Fruit fly (Drosophila melanogaster) whole organism, embryonic: ENCODE measurements around the gene Cpr64Ad.

Experiments
- Aef1 ChIP-seq: fragments of 200-800 bp; sonication (Bioruptor generic); IDR thresholded peaks from 3 replicates; pipeline ENCODE4 v1.3.6; 2022; ENCODE audit warnings: missing biosample characterization, missing genetic modification characterization
- Awh ChIP-seq: fragments of 200-800 bp; sonication (Bioruptor generic); IDR thresholded peaks from 2 replicates; pipeline ENCODE4, ENCODE4 v1.3.6; 2022; ENCODE audit warnings: missing biosample characterization, missing genetic modification characterization
- Bgb ChIP-seq: fragments of 200-800 bp; sonication (Bioruptor generic); IDR thresholded peaks from 2 replicates; pipeline ENCODE4 v1.3.6; 2022; ENCODE audit warnings: missing biosample characterization, missing genetic modification characterization; ENCODE audit not compliant: partially characterized antibody
- CG10209 ChIP-seq: fragments of 200-800 bp; sonication (Bioruptor generic); optimal IDR thresholded peaks from 3 replicates; lab custom pipeline; 2017; ENCODE audit warnings: missing biosample characterization, mild to moderate bottlenecking, missing genetic modification characterization, missing genetic modification reagents
- CG10565 ChIP-seq: fragments of 200-800 bp; sonication (Bioruptor generic); optimal IDR thresholded peaks from 3 replicates; lab custom pipeline; 2016; ENCODE audit warnings: missing biosample characterization, mild to moderate bottlenecking, missing genetic modification characterization
- CG11093 ChIP-seq: fragments of 200-800 bp; sonication (Bioruptor generic); IDR thresholded peaks from 3 replicates; pipeline ENCODE4 v1.3.6; 2022; ENCODE audit warnings: missing biosample characterization, missing genetic modification characterization
- CG11695 ChIP-seq: fragments of 200-800 bp; sonication (Bioruptor generic); IDR thresholded peaks from 3 replicates; pipeline ENCODE4 v1.3.6; 2022; ENCODE audit warnings: missing biosample characterization, missing genetic modification characterization
- CG12219 ChIP-seq: fragments of 200-800 bp; sonication (Bioruptor generic); optimal IDR thresholded peaks from 3 replicates; lab custom pipeline; 2018; ENCODE audit warnings: missing biosample characterization, mild to moderate bottlenecking, missing genetic modification characterization
- CG13894 ChIP-seq: fragments of 200-800 bp; sonication (Bioruptor generic); optimal IDR thresholded peaks from 3 replicates; lab custom pipeline; 2018; ENCODE audit warnings: missing biosample characterization, mild to moderate bottlenecking, missing genetic modification characterization, moderate library complexity
- CG14710 ChIP-seq: fragments of 200-800 bp; sonication (Bioruptor generic); optimal IDR thresholded peaks from 3 replicates; lab custom pipeline; 2019; ENCODE audit warnings: missing biosample characterization, mild to moderate bottlenecking, missing genetic modification characterization, moderate library complexity
- CG15479 ChIP-seq: fragments of 200-800 bp; sonication (Bioruptor generic); optimal IDR thresholded peaks from 3 replicates; lab custom pipeline; 2019; ENCODE audit warnings: missing biosample characterization, mild to moderate bottlenecking, missing genetic modification characterization, moderate library complexity
- CG16815 ChIP-seq: fragments of 200-800 bp; sonication (Bioruptor generic); optimal IDR thresholded peaks from 3 replicates; lab custom pipeline; 2017; ENCODE audit warnings: missing biosample characterization, mild to moderate bottlenecking, missing genetic modification characterization
- CG2120 ChIP-seq: fragments of 200-800 bp; sonication (Bioruptor generic); optimal IDR thresholded peaks from 3 replicates; lab custom pipeline; 2016; ENCODE audit warnings: missing biosample characterization, missing genetic modification characterization
- CG30431 ChIP-seq: fragments of 200-800 bp; sonication (Bioruptor generic); optimal IDR thresholded peaks from 2 replicates; lab custom pipeline; 2017; ENCODE audit warnings: missing biosample characterization, missing genetic modification characterization
- CG32772 ChIP-seq: fragments of 200-800 bp; sonication (Bioruptor generic); IDR thresholded peaks from 2 replicates; pipeline ENCODE4 v1.3.6; 2022; ENCODE audit warnings: missing biosample characterization, missing genetic modification characterization
- CG3281 ChIP-seq: fragments of 200-800 bp; sonication (Bioruptor generic); optimal IDR thresholded peaks from 3 replicates; lab custom pipeline; 2017; ENCODE audit warnings: missing biosample characterization, mild to moderate bottlenecking, missing genetic modification characterization
- CG43689 ChIP-seq: fragments of 200-800 bp; sonication (Bioruptor generic); IDR thresholded peaks from 2 replicates; pipeline ENCODE4 v1.3.6; 2022; ENCODE audit warnings: missing biosample characterization, missing genetic modification characterization
- CG4730 ChIP-seq: fragments of 200-800 bp; sonication (Bioruptor generic); IDR thresholded peaks from 2 replicates; pipeline ENCODE4 v1.3.6; 2022; ENCODE audit warnings: missing biosample characterization, missing genetic modification characterization
- CG6689 ChIP-seq: fragments of 200-800 bp; sonication (Bioruptor generic); IDR thresholded peaks from 2 replicates; pipeline ENCODE4 v1.3.6; 2022; ENCODE audit warnings: missing biosample characterization, missing genetic modification characterization
- CG7786 ChIP-seq: fragments of 200-800 bp; sonication (Bioruptor generic); optimal IDR thresholded peaks from 2 replicates; lab custom pipeline; 2016; ENCODE audit warnings: missing biosample characterization, missing genetic modification characterization
- CG7839 ChIP-seq: fragments of 200-800 bp; sonication (Bioruptor generic); optimal IDR thresholded peaks from 3 replicates; lab custom pipeline; 2018; ENCODE audit warnings: missing biosample characterization, mild to moderate bottlenecking, missing genetic modification characterization, moderate library complexity
- CG8290 ChIP-seq, 3 experiments: fragments of 200-800 bp; sonication (Bioruptor generic); optimal IDR thresholded peaks; 2 replicates each; lab custom pipeline; 2016 to 2019; ENCODE audit warnings: missing biosample characterization in 3 of 3, missing genetic modification characterization in 3 of 3, mild to moderate bottlenecking in 2 of 3, moderate library complexity in 1 of 3
- CG9727 ChIP-seq: fragments of 200-800 bp; sonication (Bioruptor generic); optimal IDR thresholded peaks from 3 replicates; lab custom pipeline; 2017; ENCODE audit warnings: missing biosample characterization, mild to moderate bottlenecking, missing genetic modification characterization
- CG9817 ChIP-seq: fragments of 200-800 bp; sonication (Bioruptor generic); optimal IDR thresholded peaks from 2 replicates; lab custom pipeline; 2018; ENCODE audit warnings: missing biosample characterization, mild to moderate bottlenecking, missing genetic modification characterization, moderate library complexity
- D19A ChIP-seq: fragments of 200-800 bp; optimal IDR thresholded peaks from 3 replicates; lab custom pipeline; 2019; ENCODE audit warnings: missing biosample characterization, mild to moderate bottlenecking, missing genetic modification characterization, moderate library complexity
- E2f2 ChIP-seq: fragments of 200-800 bp; sonication (Bioruptor generic); IDR thresholded peaks from 2 replicates; pipeline ENCODE4 v1.3.6; 2022; ENCODE audit warnings: missing biosample characterization, missing genetic modification characterization
- MTF-1 ChIP-seq: fragments of 200-800 bp; sonication (Bioruptor generic); optimal IDR thresholded peaks from 2 replicates; lab custom pipeline; 2018; ENCODE audit warnings: missing biosample characterization, mild to moderate bottlenecking, missing genetic modification characterization, borderline replicate concordance
- Optix ChIP-seq: fragments of 200-800 bp; sonication (Bioruptor generic); IDR thresholded peaks from 3 replicates; pipeline ENCODE4 v1.3.6; 2022; ENCODE audit warnings: missing biosample characterization, missing genetic modification characterization
- Pdp1 ChIP-seq, 2 experiments: fragments of 200-800 bp; sonication (Bioruptor generic); optimal IDR thresholded peaks; 3 replicates each; lab custom pipeline; 2016; ENCODE audit warnings: missing biosample characterization in 2 of 2, missing genetic modification characterization in 2 of 2, mild to moderate bottlenecking in 1 of 2, moderate library complexity in 1 of 2
- Rx ChIP-seq: fragments of 200-800 bp; sonication (Bioruptor generic); IDR thresholded peaks from 2 replicates; pipeline ENCODE4 v1.3.6; 2022; ENCODE audit warnings: missing biosample characterization, missing genetic modification characterization
- ab ChIP-seq: fragments of 200-800 bp; sonication (Bioruptor generic); optimal IDR thresholded peaks from 2 replicates; lab custom pipeline; 2016; ENCODE audit warnings: missing biosample characterization, missing genetic modification characterization
- bcd ChIP-seq: fragments of 200-800 bp; sonication (Bioruptor generic); optimal IDR thresholded peaks from 2 replicates; lab custom pipeline; 2017; ENCODE audit warnings: missing biosample characterization, mild to moderate bottlenecking, missing genetic modification characterization
- eyg ChIP-seq: fragments of 200-800 bp; sonication (Bioruptor generic); optimal IDR thresholded peaks from 3 replicates; lab custom pipeline; 2016; ENCODE audit warnings: missing biosample characterization, missing genetic modification characterization
- grau ChIP-seq: fragments of 200-800 bp; optimal IDR thresholded peaks from 3 replicates; lab custom pipeline; 2019; ENCODE audit warnings: missing biosample characterization, mild to moderate bottlenecking, missing genetic modification characterization, moderate library complexity
- gsb-n ChIP-seq: fragments of 200-800 bp; sonication (Bioruptor generic); optimal IDR thresholded peaks from 3 replicates; lab custom pipeline; 2018; ENCODE audit warnings: missing biosample characterization, mild to moderate bottlenecking, missing genetic modification characterization
- ham ChIP-seq: fragments of 200-800 bp; sonication (Bioruptor generic); IDR thresholded peaks from 2 replicates; pipeline ENCODE4 v1.3.6; 2022; ENCODE audit warnings: missing biosample characterization, missing genetic modification characterization
- jing ChIP-seq: fragments of 200-800 bp; sonication (Bioruptor generic); optimal IDR thresholded peaks from 2 replicates; lab custom pipeline; 2018; ENCODE audit warnings: missing biosample characterization, mild to moderate bottlenecking, missing genetic modification characterization
- jumu ChIP-seq: fragments of 200-800 bp; sonication (Bioruptor generic); optimal IDR thresholded peaks from 3 replicates; lab custom pipeline; 2016; ENCODE audit warnings: missing biosample characterization, missing genetic modification characterization
- lab ChIP-seq: fragments of 200-800 bp; sonication (Bioruptor generic); optimal IDR thresholded peaks from 3 replicates; lab custom pipeline; 2017; ENCODE audit warnings: missing biosample characterization, missing genetic modification characterization, mild to moderate bottlenecking, moderate library complexity, missing genetic modification reagents
- lov ChIP-seq, 2 experiments: fragments of 200-800 bp in 1 of 2; fragments of >200 bp in 1 of 2; sonication (Bioruptor generic) in 1 of 2; IDR thresholded peaks in 1 of 2; optimal IDR thresholded peaks in 1 of 2; 2 replicates in 1 of 2; 3 replicates in 1 of 2; pipeline versions ENCODE4 v1.3.6 to Lab custom; 2017 to 2022; ENCODE audit warnings: missing biosample characterization in 1 of 2, missing genetic modification characterization in 1 of 2
- pros ChIP-seq: fragments of 200-800 bp; sonication (Bioruptor generic); optimal IDR thresholded peaks from 3 replicates; lab custom pipeline; 2019; ENCODE audit warnings: missing biosample characterization, mild to moderate bottlenecking, missing genetic modification characterization, moderate library complexity
- scrt ChIP-seq: fragments of 200-800 bp; sonication (Bioruptor generic); optimal IDR thresholded peaks from 2 replicates; lab custom pipeline; 2018; ENCODE audit warnings: missing biosample characterization, mild to moderate bottlenecking, missing genetic modification characterization, moderate library complexity
- sens ChIP-seq: fragments of 200-800 bp; sonication (Bioruptor generic); peaks from one replicate; lab custom pipeline; 2016; ENCODE audit warnings: missing biosample characterization, missing genetic modification characterization
- tgo ChIP-seq: fragments of 200-800 bp; sonication (Bioruptor generic); IDR thresholded peaks from 3 replicates; pipeline ENCODE4 v1.3.6; 2022; ENCODE audit warnings: missing biosample characterization, missing genetic modification characterization
- tll ChIP-seq, 2 experiments: fragments of 200-800 bp in 1 of 2; fragments of >200 bp in 1 of 2; sonication (Bioruptor generic) in 1 of 2; optimal IDR thresholded peaks; 2 replicates each; lab custom pipeline; 2017 to 2019; ENCODE audit warnings: missing biosample characterization in 2 of 2, missing genetic modification characterization in 2 of 2, mild to moderate bottlenecking in 1 of 2, moderate library complexity in 1 of 2
- tx ChIP-seq: fragments of 200-800 bp; sonication (Bioruptor generic); optimal IDR thresholded peaks from 2 replicates; lab custom pipeline; 2016; ENCODE audit warnings: missing biosample characterization, missing genetic modification characterization
- zen ChIP-seq: fragments of 200-800 bp; sonication (Bioruptor generic); optimal IDR thresholded peaks from 3 replicates; lab custom pipeline; 2018; ENCODE audit warnings: missing biosample characterization, mild to moderate bottlenecking, missing genetic modification characterization, moderate library complexity
- zf30C ChIP-seq: fragments of 200-800 bp; sonication (Bioruptor generic); optimal IDR thresholded peaks from 3 replicates; lab custom pipeline; 2018; ENCODE audit warnings: missing biosample characterization, mild to moderate bottlenecking, missing genetic modification characterization

Cpr64Ad gene

DNA sequence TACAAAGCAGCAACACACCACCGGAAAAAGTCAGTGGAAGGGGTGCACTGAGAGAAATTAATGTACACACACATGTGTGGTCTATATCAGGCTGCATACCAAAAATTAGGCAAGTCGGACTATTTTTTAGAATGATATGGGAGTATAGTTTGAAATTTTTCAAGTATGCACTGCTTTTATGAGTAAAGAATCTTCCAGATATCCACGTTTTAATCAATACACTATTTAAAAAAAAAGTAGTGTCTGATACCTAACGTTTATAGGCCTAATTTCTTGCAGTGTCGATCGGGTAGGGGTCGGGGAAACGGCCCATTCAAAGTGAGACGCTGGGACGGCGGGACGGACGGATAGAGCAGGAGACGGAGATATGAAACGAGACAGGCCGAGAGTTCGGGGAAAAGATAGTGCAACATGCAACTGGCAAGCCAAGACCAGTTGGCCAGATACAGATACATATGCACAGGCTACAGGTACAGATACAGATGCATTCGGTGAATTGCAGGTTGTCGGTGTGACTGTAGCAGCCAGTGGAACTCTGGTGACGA lies 15.2 kb downstream of the Cpr64Ad start (continued):
- TF ChIP-seq pros (GFP tag; lab: Kevin White, UChicago) (peak; percentile 90), CG3281 (GFP tag; lab: Kevin White, UChicago) (peak; percentile 58), jumu (GFP tag; lab: Kevin White, UChicago) (peak; percentile 94), CG16815 (GFP tag; lab: Kevin White, UChicago) (peak; percentile 96), eyg (peak; percentile 76), Pdp1 (GFP tag; optimal IDR thresholded peaks at IDR 0.05; lab: Kevin White, UChicago) (peak; percentile 90), E2f2 (GFP tag; lab: Robert Waterston, UW) (peak; percentile 67; the same call in 1 of the 2 replicates), Aef1 (peak; percentile 73), CG11695 (GFP tag; lab: Robert Waterston, UW) (peak; percentile 86), D19A (tag; lab: Kevin White, UChicago) (peak; percentile 93), CG4730 (GFP tag; lab: Robert Waterston, UW) (peak; percentile 82), CG6689 (peak; percentile 95), Rx (GFP tag; lab: Robert Waterston, UW) (peak; percentile 84), tx (GFP tag; lab: Kevin White, UChicago) (peak; percentile 93), ab (GFP tag; lab: Kevin White, UChicago) (peak; percentile 78), lab (GFP tag; lab: Kevin White, UChicago) (peak; percentile 85), CG14710 (tag; lab: Kevin White, UChicago) (peak; percentile 97), CG2120 (GFP tag; lab: Kevin White, UChicago) (peak; percentile 43), CG43689 (GFP tag; lab: Robert Waterston, UW) (no peak), grau (tag; lab: Kevin White, UChicago) (peak; percentile 91), CG15479 (GFP tag; lab: Kevin White, UChicago) (peak; percentile 97), CG12219 (GFP tag; lab: Kevin White, UChicago) (peak; percentile 91), CG30431 (peak; percentile 94), Awh (GFP tag; lab: Robert Waterston, UW) (peak; percentile 76; the same call in 1 of the 2 replicates), sens (GFP tag; lab: Kevin White, UChicago) (peak; percentile 100), CG13894 (tag; lab: Kevin White, UChicago) (no peak), CG8290 (GFP tag; optimal IDR thresholded peaks at IDR 0.05; lab: Kevin White, UChicago) (peak; percentile 96), CG8290 (tag; optimal IDR thresholded peaks at IDR 0.05; lab: Kevin White, UChicago) (peak; percentile 48 to 93), MTF-1 (GFP tag; lab: Kevin White, UChicago) (peak; percentile 79), zf30C (GFP tag; lab: Kevin White, UChicago) (peak; percentile 99), CG10565 (GFP tag; lab: Kevin White, UChicago) (peak; percentile 66), Optix (GFP tag; lab: Robert Waterston, UW) (peak; percentile 88), bcd (peak; percentile 92), Bgb (GFP tag; lab: Robert Waterston, UW) (no peak), CG9727 (peak; percentile 98), CG7786 (GFP tag; lab: Kevin White, UChicago) (peak; percentile 91), CG32772 (GFP tag; lab: Robert Waterston, UW) (peak; percentile 87), CG10209 (peak; percentile 95), scrt (GFP tag; lab: Kevin White, UChicago) (peak; percentile 71), zen (tag; lab: Kevin White, UChicago) (peak; percentile 99), CG11093 (GFP tag; lab: Robert Waterston, UW) (peak; percentile 90), lov (optimal IDR thresholded peaks at IDR 0.05; lab: Kevin White, UChicago) (no peak), lov (GFP tag; IDR thresholded peaks at IDR 0.05; lab: Robert Waterston, UW) (peak; percentile 86; the same call in 2 of the 3 replicates), ham (no peak), gsb-n (tag; lab: Kevin White, UChicago) (peak; percentile 96), CG7839 (tag; lab: Kevin White, UChicago) (peak; percentile 95), tll (GFP tag; optimal IDR thresholded peaks at IDR 0.05; lab: Kevin White, UChicago) (peak; percentile 85 to 93), tgo (GFP tag; lab: Robert Waterston, UW) (peak; percentile 88), jing (GFP tag; lab: Kevin White, UChicago) (peak; percentile 93), CG9817 (tag; lab: Kevin White, UChicago) (peak; percentile 77)
